Fruit fly (Drosophila melanogaster) whole organism, prepupa: ENCODE results near the gene Coq7.

Source experiments
- CG10631 ChIP-seq: fragments of 200-800 bp; sonication (Bioruptor generic); optimal IDR thresholded peaks from 2 replicates; lab custom pipeline; 2016; ENCODE audit warnings: missing biosample characterization, missing genetic modification characterization
- CG10669 ChIP-seq: fragments of 200-800 bp; sonication (Bioruptor generic); optimal IDR thresholded peaks from 3 replicates; lab custom pipeline; 2018; ENCODE audit warnings: missing biosample characterization, mild to moderate bottlenecking, missing genetic modification characterization, moderate library complexity
- CG11294 ChIP-seq: fragments of 200-800 bp; sonication (Bioruptor generic); IDR thresholded peaks from 2 replicates; pipeline ENCODE4 v1.3.6; 2022; ENCODE audit warnings: missing biosample characterization, missing genetic modification characterization
- CG15336 ChIP-seq: fragments of 200-800 bp; sonication (Bioruptor generic); IDR thresholded peaks from 2 replicates; pipeline ENCODE4 v1.3.6; 2022; ENCODE audit warnings: missing biosample characterization, missing genetic modification characterization
- CG1621 ChIP-seq: fragments of 200-800 bp; sonication (Bioruptor generic); optimal IDR thresholded peaks from 3 replicates; lab custom pipeline; 2018; ENCODE audit warnings: missing biosample characterization, mild to moderate bottlenecking, missing genetic modification characterization
- CG16779 ChIP-seq: fragments of 200-800 bp; sonication (Bioruptor generic); optimal IDR thresholded peaks from 3 replicates; lab custom pipeline; 2017; ENCODE audit warnings: missing biosample characterization, mild to moderate bottlenecking, missing genetic modification characterization
- CG31627 ChIP-seq: fragments of 200-800 bp; sonication (Bioruptor generic); optimal IDR thresholded peaks from 3 replicates; lab custom pipeline; 2016; ENCODE audit warnings: missing biosample characterization, missing genetic modification characterization
- CG34406 ChIP-seq: fragments of 200-800 bp; sonication (Bioruptor generic); optimal IDR thresholded peaks from 3 replicates; lab custom pipeline; 2016; ENCODE audit warnings: missing biosample characterization, missing genetic modification characterization
- CG3919 ChIP-seq: fragments of 200-800 bp; sonication (Bioruptor generic); optimal IDR thresholded peaks from 3 replicates; lab custom pipeline; 2016; ENCODE audit warnings: missing biosample characterization, missing genetic modification characterization
- CG4318 ChIP-seq: fragments of 200-800 bp; sonication (Bioruptor generic); optimal IDR thresholded peaks from 3 replicates; lab custom pipeline; 2017; ENCODE audit warnings: missing biosample characterization, mild to moderate bottlenecking, missing genetic modification characterization
- CG6276 ChIP-seq: fragments of 200-800 bp; sonication (Bioruptor generic); optimal IDR thresholded peaks from 2 replicates; lab custom pipeline; 2017; ENCODE audit warnings: missing biosample characterization, mild to moderate bottlenecking, missing genetic modification characterization
- CG6792 ChIP-seq: fragments of 200-800 bp; sonication (Bioruptor generic); optimal IDR thresholded peaks from 3 replicates; lab custom pipeline; 2016; ENCODE audit warnings: missing biosample characterization, missing genetic modification characterization
- CG6854 ChIP-seq: fragments of 200-800 bp; sonication (Bioruptor generic); optimal IDR thresholded peaks from 2 replicates; lab custom pipeline; 2017; ENCODE audit warnings: missing biosample characterization, mild to moderate bottlenecking, missing genetic modification characterization
- CG8119 ChIP-seq: fragments of 200-800 bp; sonication (Bioruptor generic); IDR thresholded peaks from 3 replicates; pipeline ENCODE4 v1.3.6; 2022; ENCODE audit warnings: missing biosample characterization, missing genetic modification characterization
- CG8319 ChIP-seq: fragments of 200-800 bp; sonication (Bioruptor generic); optimal IDR thresholded peaks from 3 replicates; lab custom pipeline; 2016; ENCODE audit warnings: missing biosample characterization, missing genetic modification characterization
- CG9139 ChIP-seq: fragments of 200-800 bp; sonication (Bioruptor generic); optimal IDR thresholded peaks from 3 replicates; lab custom pipeline; 2017; ENCODE audit warnings: missing biosample characterization, mild to moderate bottlenecking, missing genetic modification characterization
- Eip75B ChIP-seq: fragments of 200-800 bp; sonication (Bioruptor generic); optimal IDR thresholded peaks from 3 replicates; lab custom pipeline; 2016; ENCODE audit warnings: missing biosample characterization, missing genetic modification characterization
- Eip78C ChIP-seq: fragments of 200-800 bp; sonication (Bioruptor generic); peaks from one replicate; lab custom pipeline; 2016; ENCODE audit warnings: missing biosample characterization, missing genetic modification characterization
- Eip93F ChIP-seq: fragments of 200-800 bp; sonication (Bioruptor generic); optimal IDR thresholded peaks from 2 replicates; lab custom pipeline; 2016; ENCODE audit warnings: missing biosample characterization, mild to moderate bottlenecking, missing genetic modification characterization
- Ets96B ChIP-seq: fragments of 200-800 bp; optimal IDR thresholded peaks from 2 replicates; lab custom pipeline; 2019; ENCODE audit warnings: missing biosample characterization, mild to moderate bottlenecking, missing genetic modification characterization, moderate library complexity
- Gug ChIP-seq: fragments of 200-800 bp; sonication (Bioruptor generic); IDR thresholded peaks from 2 replicates; pipeline ENCODE4 v1.3.6; 2022; ENCODE audit warnings: missing biosample characterization, missing genetic modification characterization
- Hr38 ChIP-seq: sonication (Bioruptor generic); optimal IDR thresholded peaks from 2 replicates; lab custom pipeline; 2016; ENCODE audit warnings: missing biosample characterization, missing genetic modification characterization
- Hr39 ChIP-seq: fragments of 200-800 bp; sonication (Bioruptor generic); optimal IDR thresholded peaks from 2 replicates; lab custom pipeline; 2016; ENCODE audit warnings: missing biosample characterization, missing genetic modification characterization
- Hr4 ChIP-seq: fragments of 200-800 bp; sonication (Bioruptor generic); optimal IDR thresholded peaks from 3 replicates; lab custom pipeline; 2016; ENCODE audit warnings: missing biosample characterization, missing genetic modification characterization
- Met ChIP-seq: fragments of 200-800 bp; sonication (Bioruptor generic); optimal IDR thresholded peaks from 3 replicates; lab custom pipeline; 2016; ENCODE audit warnings: missing biosample characterization, missing genetic modification characterization
- OdsH ChIP-seq: fragments of 200-800 bp; sonication (Bioruptor generic); optimal IDR thresholded peaks from 3 replicates; lab custom pipeline; 2016; ENCODE audit warnings: missing biosample characterization, missing genetic modification characterization
- Smox ChIP-seq: fragments of 200-800 bp; sonication (Bioruptor generic); optimal IDR thresholded peaks from 3 replicates; lab custom pipeline; 2016; ENCODE audit warnings: missing biosample characterization, missing genetic modification characterization
- Sox15 ChIP-seq: fragments of 200-800 bp; sonication (Bioruptor generic); optimal IDR thresholded peaks from 3 replicates; lab custom pipeline; 2016; ENCODE audit warnings: missing biosample characterization, missing genetic modification characterization
- achi ChIP-seq: fragments of 200-800 bp; sonication (Bioruptor generic); optimal IDR thresholded peaks from 3 replicates; lab custom pipeline; 2016; ENCODE audit warnings: missing biosample characterization, missing genetic modification characterization
- acj6 ChIP-seq: fragments of 200-800 bp; sonication (Bioruptor generic); optimal IDR thresholded peaks from 3 replicates; lab custom pipeline; 2016; ENCODE audit warnings: missing biosample characterization, missing genetic modification characterization
- cyc ChIP-seq: fragments of 200-800 bp; sonication (Bioruptor generic); optimal IDR thresholded peaks from 3 replicates; lab custom pipeline; 2016; ENCODE audit warnings: missing biosample characterization, missing genetic modification characterization
- dac ChIP-seq: fragments of 200-800 bp; sonication (Bioruptor generic); optimal IDR thresholded peaks from 2 replicates; lab custom pipeline; 2017; ENCODE audit warnings: missing biosample characterization, mild to moderate bottlenecking, missing genetic modification characterization
- dsx ChIP-seq: fragments of 200-800 bp; optimal IDR thresholded peaks from 3 replicates; lab custom pipeline; 2019; ENCODE audit warnings: missing biosample characterization, mild to moderate bottlenecking, missing genetic modification characterization, moderate library complexity; ENCODE audit not compliant: poor library complexity, severe bottlenecking
- eg ChIP-seq: fragments of 200-800 bp; sonication (Bioruptor generic); IDR thresholded peaks from 3 replicates; pipeline ENCODE4 v1.3.6; 2022; ENCODE audit warnings: missing biosample characterization, missing genetic modification characterization
- esn ChIP-seq: fragments of 200-800 bp; sonication (Bioruptor generic); optimal IDR thresholded peaks from 2 replicates; lab custom pipeline; 2016; ENCODE audit warnings: missing biosample characterization, mild to moderate bottlenecking, missing genetic modification characterization, moderate library complexity
- fd85E ChIP-seq: fragments of 200-800 bp; sonication (Bioruptor generic); optimal IDR thresholded peaks from 3 replicates; lab custom pipeline; 2016; ENCODE audit warnings: missing biosample characterization, missing genetic modification characterization
- fkh ChIP-seq: fragments of 200-800 bp; sonication (Bioruptor generic); optimal IDR thresholded peaks from 3 replicates; lab custom pipeline; 2017; ENCODE audit warnings: missing biosample characterization, mild to moderate bottlenecking, missing genetic modification characterization, moderate library complexity
- lz ChIP-seq: fragments of 200-800 bp; sonication (Bioruptor generic); optimal IDR thresholded peaks from 3 replicates; lab custom pipeline; 2016; ENCODE audit warnings: missing biosample characterization, missing genetic modification characterization
- pdm3 ChIP-seq: fragments of 200-800 bp; sonication (Bioruptor generic); optimal IDR thresholded peaks from 3 replicates; lab custom pipeline; 2016; ENCODE audit warnings: missing biosample characterization, missing genetic modification characterization
- spab ChIP-seq: fragments of 200-800 bp; sonication (Bioruptor generic); optimal IDR thresholded peaks from 2 replicates; lab custom pipeline; 2017; ENCODE audit warnings: missing biosample characterization, mild to moderate bottlenecking, missing genetic modification characterization, missing genetic modification reagents
- ss ChIP-seq, 2 experiments: fragments of 200-800 bp; sonication (Bioruptor generic); optimal IDR thresholded peaks; 2 replicates in 1 of 2; 3 replicates in 1 of 2; lab custom pipeline; 2017 to 2018; ENCODE audit warnings: mild to moderate bottlenecking in 2 of 2, missing biosample characterization in 2 of 2, missing genetic modification characterization in 2 of 2, moderate library complexity in 1 of 2
- topi ChIP-seq: fragments of 200-800 bp; sonication (Bioruptor generic); optimal IDR thresholded peaks from 3 replicates; lab custom pipeline; 2016; ENCODE audit warnings: missing biosample characterization, missing genetic modification characterization
- vri ChIP-seq: fragments of 200-800 bp; sonication (Bioruptor generic); optimal IDR thresholded peaks from 3 replicates; lab custom pipeline; 2016; ENCODE audit warnings: missing biosample characterization, mild to moderate bottlenecking, missing genetic modification characterization

Gene Coq7

dm6 chrX:6804485-6805295 lies 33.7 kb downstream of the Coq7 start (continued):
- peak; percentile 97 for TF ChIP-seq CG15336 (GFP tag; lab: Robert Waterston, UW)
- TF ChIP-seq Eip93F, result peak; percentile 85
- TF ChIP-seq dsx (GFP tag; lab: Kevin White, UChicago), result peak; percentile 79
- TF ChIP-seq Smox (GFP tag; lab: Kevin White, UChicago), result peak; percentile 94
- peak; percentile 93 for TF ChIP-seq vri (GFP tag; lab: Kevin White, UChicago)
- peak; percentile 88 for TF ChIP-seq Eip75B (GFP tag; lab: Kevin White, UChicago)
- peak; percentile 96 for TF ChIP-seq pdm3 (GFP tag; lab: Kevin White, UChicago)
- peak; percentile 98 for TF ChIP-seq Eip78C (GFP tag; lab: Kevin White, UChicago)
- peak; percentile 98 for TF ChIP-seq CG8119
- TF ChIP-seq CG34406 (GFP tag; lab: Kevin White, UChicago), result peak; percentile 88
- TF ChIP-seq cyc (GFP tag; lab: Kevin White, UChicago), result peak; percentile 94
- TF ChIP-seq lz, result peak; percentile 94
- TF ChIP-seq CG6854 (GFP tag; lab: Kevin White, UChicago), result peak; percentile 17
- TF ChIP-seq CG10669 (GFP tag; lab: Kevin White, UChicago), result peak; percentile 80
- TF ChIP-seq eg (GFP tag; lab: Robert Waterston, UW), result peak; percentile 98
- peak; percentile 95 for TF ChIP-seq Met (GFP tag; lab: Kevin White, UChicago)

- TF ChIP-seq vri (GFP tag; lab: Kevin White, UChicago) (peak; percentile 74), Eip93F (peak; percentile 17), Sox15 (no peak), Hr4 (GFP tag; lab: Kevin White, UChicago) (no peak), CG8319 (no peak), Hr38 (no peak)
- TF ChIP-seq, all 60 proteins: peak for 2
Measured at dm6 chrX:6805404-6805803, 34.4 kb downstream of the Coq7 start.

dm6 chrX:6813678-6814077 lies 42.7 kb downstream of the Coq7 start, which contains the start of gene iav:
iav (plus strand) TSS chrX:6813978.
- TF ChIP-seq acj6, result no peak
- TF ChIP-seq CG3919 (GFP tag; lab: Kevin White, UChicago), result no peak
- no peak for TF ChIP-seq CG4318 (GFP tag; lab: Kevin White, UChicago)
- TF ChIP-seq CG10669 (GFP tag; lab: Kevin White, UChicago), result no peak
- no peak for TF ChIP-seq CG16779 (tag; lab: Kevin White, UChicago)
- no peak for TF ChIP-seq Hr39 (GFP tag; lab: Kevin White, UChicago)
- TF ChIP-seq ss (GFP tag; optimal IDR thresholded peaks at IDR 0.05; lab: Kevin White, UChicago), result no peak
- no peak for TF ChIP-seq CG10631 (GFP tag; lab: Kevin White, UChicago)
- no peak for TF ChIP-seq CG6792
- TF ChIP-seq CG9139, result no peak
- TF ChIP-seq topi (GFP tag; lab: Kevin White, UChicago), result no peak
- TF ChIP-seq CG1621 (tag; lab: Kevin White, UChicago), result no peak
- no peak for TF ChIP-seq CG11294
- TF ChIP-seq CG6276, result no peak
- TF ChIP-seq, all 60 proteins: peak for 0

- TF ChIP-seq acj6 (no peak), fkh (no peak), Hr39 (GFP tag; lab: Kevin White, UChicago) (no peak), Gug (GFP tag; lab: Robert Waterston, UW) (no peak), Hr38 (no peak), OdsH (GFP tag; lab: Kevin White, UChicago) (no peak), dac (GFP tag; lab: Kevin White, UChicago) (no peak), esn (GFP tag; lab: Kevin White, UChicago) (no peak), Ets96B (no peak), spab (GFP tag; lab: Kevin White, UChicago) (no peak), vri (GFP tag; lab: Kevin White, UChicago) (no peak), CG31627 (GFP tag; lab: Kevin White, UChicago) (no peak), fd85E (GFP tag; lab: Kevin White, UChicago) (no peak), CG34406 (GFP tag; lab: Kevin White, UChicago) (no peak), CG6792 (no peak), CG16779 (tag; lab: Kevin White, UChicago) (no peak), achi (GFP tag; lab: Kevin White, UChicago) (no peak), CG8319 (no peak), pdm3 (GFP tag; lab: Kevin White, UChicago) (no peak), CG9139 (no peak)
Measured at dm6 chrX:6820703-6821102, 49.7 kb downstream of the Coq7 start, which contains the start of the genes Nf-YC and xit. Nf-YC (minus strand) TSS chrX:6820919. xit (plus strand) TSS chrX:6821016.
